Worm (Caenorhabditis elegans) whole organism, young adult: Measurements from ENCODE around the gene srh-297.
A peak's percentile ranks its signal among the peaks of the same experiment; 100 is the strongest.

Experiments
- ceh-40 ChIP-seq: fragments of 200-800 bp; sonication (Bioruptor generic); IDR thresholded peaks from 2 replicates; pipeline ENCODE4 v1.3.6; 2022; ENCODE audit warnings: missing genetic modification characterization, missing compliant biosample characterization
- chd-7 ChIP-seq: sonication (generic microtip); optimal IDR thresholded peaks from 2 replicates; lab custom pipeline; 2016; ENCODE audit warnings: mild to moderate bottlenecking, missing genetic modification characterization, moderate library complexity, missing compliant biosample characterization
- dpff-1 ChIP-seq: sonication (generic microtip); optimal IDR thresholded peaks from 2 replicates; lab custom pipeline; 2017; ENCODE audit warnings: mild to moderate bottlenecking, missing genetic modification characterization, missing compliant biosample characterization
- lsy-27 ChIP-seq: sonication (generic microtip); optimal IDR thresholded peaks from 2 replicates; lab custom pipeline; 2017; ENCODE audit warnings: missing genetic modification characterization, mild to moderate bottlenecking, missing compliant biosample characterization, antibody characterized with exemption, missing genotype, borderline replicate concordance; ENCODE audit not compliant: insufficient read depth
- nhr-80 ChIP-seq: sonication (generic microtip); optimal IDR thresholded peaks from 2 replicates; lab custom pipeline; 2016; ENCODE audit warnings: missing genetic modification characterization, missing compliant biosample characterization
- pha-4 ChIP-seq: fragments of 150-350 bp; sonication (generic microtip); optimal IDR thresholded peaks from 2 replicates; lab custom pipeline; 2014; ENCODE audit warnings: missing biosample characterization, missing genetic modification reagents, missing genetic modification characterization
- unc-62 ChIP-seq: fragments of 150-350 bp; optimal IDR thresholded peaks from 2 replicates; lab custom pipeline; 2014; ENCODE audit warnings: missing biosample characterization, missing genetic modification reagents, missing genetic modification characterization

ce11 chrII:3245836-3246235 lies 15.5 kb upstream of the srh-297 start, which contains the start of gene C17F4.7:
- TF ChIP-seq chd-7 (tag; lab: Kevin White, UChicago) (no peak), lsy-27 (tag; lab: Kevin White, UChicago) (no peak), ceh-40 (no peak), unc-62 (peak; percentile 47), pha-4 (tag; lab: Kevin White, UChicago) (no peak), nhr-80 (tag; lab: Kevin White, UChicago) (peak; percentile 94), dpff-1 (tag; lab: Kevin White, UChicago) (no peak)
